Fruit fly (Drosophila melanogaster) whole organism, wandering third instar larva: ENCODE measurements around the gene CG7239.

Experiments used
- CrebA ChIP-seq: fragments of 200-800 bp; sonication (Bioruptor generic); optimal IDR thresholded peaks from 2 replicates; lab custom pipeline; 2016; ENCODE audit warnings: missing biosample characterization, mild to moderate bottlenecking, missing genetic modification characterization, borderline replicate concordance
- GATAd ChIP-seq: sonication (Bioruptor generic); optimal IDR thresholded peaks from 2 replicates; lab custom pipeline; 2016; ENCODE audit warnings: missing biosample characterization, missing genetic modification characterization
- Mio ChIP-seq: sonication (Bioruptor generic); optimal IDR thresholded peaks from 2 replicates; lab custom pipeline; 2016; ENCODE audit warnings: missing biosample characterization, missing genetic modification characterization
- fru ChIP-seq: fragments of 200-800 bp; sonication (Bioruptor generic); optimal IDR thresholded peaks from 3 replicates; lab custom pipeline; 2016; ENCODE audit warnings: missing biosample characterization, mild to moderate bottlenecking, missing genetic modification characterization
- sv ChIP-seq: fragments of 200-800 bp; sonication (Bioruptor generic); optimal IDR thresholded peaks from 3 replicates; lab custom pipeline; 2016; ENCODE audit warnings: missing biosample characterization, missing genetic modification characterization
- woc ChIP-seq: sonication (Bioruptor generic); optimal IDR thresholded peaks from 2 replicates; lab custom pipeline; 2016; ENCODE audit warnings: missing biosample characterization, mild to moderate bottlenecking, missing genetic modification characterization

dm6 chr2L:5811274-5811673 lies 9.3 kb downstream of the CG7239 start, which contains the start of gene CG43307:
- TF ChIP-seq fru (GFP tag; lab: Kevin White, UChicago) (no peak), sv (no peak), woc (GFP tag; lab: Kevin White, UChicago) (no peak), CrebA (GFP tag; lab: Kevin White, UChicago) (no peak), Mio (GFP tag; lab: Kevin White, UChicago) (no peak), GATAd (GFP tag; lab: Kevin White, UChicago) (no peak)
